Worm (Caenorhabditis elegans) whole organism, L3 larva: ENCODE data around the gene par-4.

Source experiments
- R02D3.7 ChIP-seq: fragments of 150-350 bp; optimal IDR thresholded peaks from 2 replicates; lab custom pipeline; 2014; ENCODE audit warnings: missing biosample characterization, missing genetic modification characterization
- aly-2 ChIP-seq: fragments of 150-350 bp; optimal IDR thresholded peaks from 2 replicates; lab custom pipeline; 2014; ENCODE audit warnings: missing biosample characterization, missing genetic modification characterization
- ceh-16 ChIP-seq: sonication (generic microtip); optimal IDR thresholded peaks from 2 replicates; lab custom pipeline; 2017; ENCODE audit warnings: missing biosample characterization, missing genetic modification characterization
- ceh-28 ChIP-seq: fragments of 150-350 bp; optimal IDR thresholded peaks from 2 replicates; lab custom pipeline; 2014; ENCODE audit warnings: missing biosample characterization, missing genetic modification reagents, missing genetic modification characterization
- ceh-82 ChIP-seq: fragments of 150-350 bp; optimal IDR thresholded peaks from 2 replicates; lab custom pipeline; 2014; ENCODE audit warnings: missing biosample characterization, missing genetic modification characterization
- ceh-9 ChIP-seq: sonication (generic microtip); optimal IDR thresholded peaks from 2 replicates; lab custom pipeline; 2018; ENCODE audit warnings: missing biosample characterization, missing genetic modification characterization
- daf-12 ChIP-seq: fragments of 150-350 bp; optimal IDR thresholded peaks from 2 replicates; lab custom pipeline; 2014; ENCODE audit warnings: missing biosample characterization, missing genetic modification reagents, missing genetic modification characterization
- egl-27 ChIP-seq: sonication (generic microtip); optimal IDR thresholded peaks from 4 replicates; lab custom pipeline; 2017; ENCODE audit warnings: missing biosample characterization, missing genetic modification reagents, missing genetic modification characterization
- elt-2 ChIP-seq: sonication (generic microtip); optimal IDR thresholded peaks from 2 replicates; lab custom pipeline; 2016; ENCODE audit warnings: missing genetic modification reagents, mild to moderate bottlenecking, missing genetic modification characterization, missing compliant biosample characterization
- elt-3 ChIP-seq, 3 experiments: fragments of 150-350 bp in 1 of 3; sonication (generic microtip) in 2 of 3; optimal IDR thresholded peaks; 2 replicates in 2 of 3; 4 replicates in 1 of 3; lab custom pipeline; 2014 to 2017; ENCODE audit warnings: missing biosample characterization in 3 of 3, missing genetic modification characterization in 3 of 3
- eor-1 ChIP-seq, 2 experiments: fragments of 150-350 bp; optimal IDR thresholded peaks; 2 replicates each; lab custom pipeline; 2014 to 2018; ENCODE audit warnings: missing biosample characterization in 2 of 2, missing genetic modification characterization in 2 of 2
- fkh-10 ChIP-seq: sonication (generic microtip); optimal IDR thresholded peaks from 2 replicates; lab custom pipeline; 2017; ENCODE audit warnings: missing biosample characterization, missing genetic modification reagents, missing genetic modification characterization
- fkh-2 ChIP-seq: fragments of 150-350 bp; optimal IDR thresholded peaks from 2 replicates; lab custom pipeline; 2014; ENCODE audit warnings: missing biosample characterization, missing genetic modification reagents, missing genetic modification characterization
- fos-1 ChIP-seq: fragments of 150-350 bp; optimal IDR thresholded peaks from 2 replicates; lab custom pipeline; 2014; ENCODE audit warnings: missing biosample characterization, missing genetic modification characterization
- hmg-11 ChIP-seq: sonication (generic microtip); optimal IDR thresholded peaks from 2 replicates; lab custom pipeline; 2016; ENCODE audit warnings: missing genetic modification characterization, missing compliant biosample characterization
- lin-15B ChIP-seq: fragments of 150-350 bp; optimal IDR thresholded peaks from 2 replicates; lab custom pipeline; 2014; ENCODE audit warnings: missing biosample characterization, missing genetic modification characterization
- lin-39 ChIP-seq: fragments of 150-350 bp; optimal IDR thresholded peaks from 2 replicates; lab custom pipeline; 2018; ENCODE audit warnings: missing biosample characterization, missing genetic modification reagents, missing genetic modification characterization
- lsy-12 ChIP-seq: sonication (generic microtip); optimal IDR thresholded peaks from 2 replicates; lab custom pipeline; 2016; ENCODE audit warnings: mild to moderate bottlenecking, missing genetic modification characterization, missing compliant biosample characterization
- mdl-1 ChIP-seq: fragments of 150-350 bp; optimal IDR thresholded peaks from 2 replicates; lab custom pipeline; 2014; ENCODE audit warnings: missing biosample characterization, missing genetic modification characterization
- nfya-1 ChIP-seq: sonication (generic microtip); optimal IDR thresholded peaks from 2 replicates; lab custom pipeline; 2017; ENCODE audit warnings: missing genetic modification characterization, mild to moderate bottlenecking, missing compliant biosample characterization, antibody characterized with exemption, moderate library complexity; ENCODE audit not compliant: insufficient read depth
- nhr-11 ChIP-seq: fragments of 150-350 bp; optimal IDR thresholded peaks from 2 replicates; lab custom pipeline; 2014; ENCODE audit warnings: missing biosample characterization, missing genetic modification characterization
- nhr-12 ChIP-seq: fragments of 150-350 bp; optimal IDR thresholded peaks from 2 replicates; lab custom pipeline; 2014; ENCODE audit warnings: missing biosample characterization, missing genetic modification characterization
- nhr-23 ChIP-seq: fragments of 150-350 bp; optimal IDR thresholded peaks from 2 replicates; lab custom pipeline; 2014; ENCODE audit warnings: missing biosample characterization, missing genetic modification reagents, missing genetic modification characterization
- nhr-25 ChIP-seq: sonication (generic microtip); optimal IDR thresholded peaks from 2 replicates; lab custom pipeline; 2017; ENCODE audit warnings: missing biosample characterization, missing genetic modification characterization
- nhr-43 ChIP-seq: sonication (generic microtip); optimal IDR thresholded peaks from 2 replicates; lab custom pipeline; 2016; ENCODE audit warnings: mild to moderate bottlenecking, missing genetic modification characterization, missing compliant biosample characterization; ENCODE audit not compliant: poor library complexity, severe bottlenecking
- nhr-76 ChIP-seq: fragments of 150-350 bp; sonication (generic microtip); optimal IDR thresholded peaks from 5 replicates; lab custom pipeline; 2014; ENCODE audit warnings: missing biosample characterization, missing genetic modification characterization
- nhr-77 ChIP-seq: fragments of 150-350 bp; optimal IDR thresholded peaks from 2 replicates; lab custom pipeline; 2014; ENCODE audit warnings: missing biosample characterization, missing genetic modification characterization
- pha-4 ChIP-seq: fragments of 150-350 bp; optimal IDR thresholded peaks from 2 replicates; lab custom pipeline; 2014; ENCODE audit warnings: missing biosample characterization, missing genetic modification reagents, missing genetic modification characterization
- pqm-1 ChIP-seq: fragments of 150-350 bp; optimal IDR thresholded peaks from 2 replicates; lab custom pipeline; 2017; ENCODE audit warnings: missing biosample characterization, missing genetic modification characterization, inconsistent platforms
- sea-2 ChIP-seq: fragments of 150-350 bp; sonication (generic microtip); optimal IDR thresholded peaks from 4 replicates; lab custom pipeline; 2014; ENCODE audit warnings: missing biosample characterization, missing genetic modification reagents, missing genetic modification characterization
- skn-1 ChIP-seq: fragments of 150-350 bp; optimal IDR thresholded peaks from 2 replicates; lab custom pipeline; 2014; ENCODE audit warnings: missing biosample characterization, missing genetic modification characterization
- snpc-4 ChIP-seq: fragments of 150-350 bp; optimal IDR thresholded peaks from 2 replicates; lab custom pipeline; 2014; ENCODE audit warnings: missing biosample characterization, missing genetic modification characterization
- unc-39 ChIP-seq: sonication (generic microtip); optimal IDR thresholded peaks from 4 replicates; lab custom pipeline; 2017; ENCODE audit warnings: missing biosample characterization, missing genetic modification characterization
- zag-1 ChIP-seq: fragments of 150-350 bp; optimal IDR thresholded peaks from 2 replicates; lab custom pipeline; 2014; ENCODE audit warnings: missing biosample characterization, missing genetic modification characterization
- ztf-11 ChIP-seq: fragments of 150-350 bp; optimal IDR thresholded peaks from 2 replicates; lab custom pipeline; 2014; ENCODE audit warnings: missing biosample characterization, missing genetic modification characterization
- ztf-4 ChIP-seq: fragments of 150-350 bp; optimal IDR thresholded peaks from 2 replicates; lab custom pipeline; 2014; ENCODE audit warnings: missing biosample characterization, missing genetic modification characterization

par-4 gene

DNA sequence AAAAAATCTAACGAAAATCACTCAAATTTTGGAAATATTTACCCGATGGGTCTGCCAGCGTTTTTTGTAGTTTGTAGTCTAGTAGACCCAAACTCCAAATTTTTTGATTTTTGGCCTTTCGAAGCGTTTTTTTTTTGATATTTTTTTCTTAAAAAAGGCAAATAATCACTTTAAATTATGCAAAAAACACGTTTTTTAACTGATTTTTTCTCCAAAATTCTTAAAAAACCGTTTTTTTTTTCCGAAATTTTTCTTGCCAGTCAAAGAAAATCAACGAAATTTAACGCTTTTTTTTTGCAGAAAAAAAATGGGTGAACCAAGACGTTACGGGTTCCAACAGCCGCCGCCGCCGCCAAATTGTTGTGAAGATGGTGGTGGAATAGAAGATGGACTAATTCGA, 9.5 kb downstream of the par-4 start, which contains the start of gene Y37H2A.1:
Y37H2A.1 (plus strand) TSS at position 301 of the 400 bp plus-strand sequence.
- TF ChIP-seq aly-2 (tag; lab: Kevin White, UChicago), result no peak
- no peak for TF ChIP-seq nhr-76 (tag; lab: Kevin White, UChicago)
- no peak for TF ChIP-seq ztf-11

DNA sequence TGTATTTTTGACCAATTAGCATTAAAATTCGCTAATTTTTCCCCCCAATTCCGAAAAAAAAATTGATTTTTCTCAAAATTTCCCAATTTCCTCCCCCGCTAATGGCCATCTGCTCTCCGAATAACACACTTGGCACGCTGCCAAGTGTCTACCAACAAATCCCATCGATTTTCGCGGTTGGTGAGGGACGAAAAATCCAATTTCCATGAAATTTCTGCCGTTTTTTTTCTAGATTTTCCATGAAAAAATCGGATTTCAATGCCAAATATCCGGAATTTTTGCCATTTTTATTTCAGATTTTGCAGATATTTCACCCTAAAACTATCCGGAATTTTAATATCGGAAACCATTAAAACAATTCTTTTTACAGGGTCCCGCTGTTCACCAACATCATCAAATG, 11.0 kb downstream of the par-4 start:
- no peak for TF ChIP-seq ceh-28 (tag; lab: Kevin White, UChicago)
- no peak for TF ChIP-seq mdl-1 (tag; lab: Kevin White, UChicago)
- no peak for TF ChIP-seq nhr-76 (tag; lab: Kevin White, UChicago)
- TF ChIP-seq skn-1, result no peak
- TF ChIP-seq ceh-16 (tag; lab: Kevin White, UChicago), result no peak
- no peak for TF ChIP-seq pha-4 (tag; lab: Kevin White, UChicago)
- no peak for TF ChIP-seq ztf-4
- TF ChIP-seq sea-2 (GFP tag; lab: Kevin White, UChicago), result no peak
- TF ChIP-seq nhr-23 (tag; lab: Kevin White, UChicago), result no peak
- no peak for TF ChIP-seq ztf-11
- no peak for TF ChIP-seq lsy-12 (tag; lab: Kevin White, UChicago)
- no peak for TF ChIP-seq R02D3.7
- no peak for TF ChIP-seq fkh-2 (tag; lab: Kevin White, UChicago)
- TF ChIP-seq nhr-43 (tag; lab: Kevin White, UChicago), result no peak
- TF ChIP-seq elt-2 (tag; lab: Kevin White, UChicago), result no peak
- no peak for TF ChIP-seq eor-1 (tag; optimal IDR thresholded peaks at IDR 0.05; lab: Kevin White, UChicago)

DNA sequence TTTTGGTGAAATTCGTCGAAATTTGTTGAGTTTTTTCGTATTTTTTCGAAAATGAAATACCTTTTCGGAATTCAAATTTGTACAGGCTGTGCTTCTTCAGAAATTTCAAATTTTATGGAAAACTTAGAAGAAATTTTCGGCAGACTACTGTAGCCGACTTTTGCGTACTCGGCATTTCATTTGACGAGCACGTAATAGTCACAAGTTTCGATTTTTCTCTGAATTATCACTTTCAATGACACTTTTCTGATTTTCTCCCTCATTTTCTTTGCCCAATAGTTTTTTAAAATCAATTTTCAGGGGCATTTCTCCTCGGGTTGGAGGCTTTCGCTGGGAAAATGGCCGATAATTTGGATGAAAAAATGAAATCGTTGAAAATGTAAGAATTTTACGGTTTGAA, 25.2 kb downstream of the par-4 start, which contains the start of gene fbxa-107:
fbxa-107 (plus strand) TSS at position 301 of the 400 bp plus-strand sequence.
- TF ChIP-seq eor-1 (tag; optimal IDR thresholded peaks at IDR 0.05; lab: Kevin White, UChicago) (no peak), pqm-1 (tag; lab: Kevin White, UChicago) (no peak), ceh-9 (tag; lab: Kevin White, UChicago) (no peak), nhr-12 (tag; lab: Kevin White, UChicago) (no peak), lin-39 (tag; lab: Kevin White, UChicago) (no peak), elt-2 (tag; lab: Kevin White, UChicago) (no peak), fos-1 (tag; lab: Kevin White, UChicago) (no peak), fkh-2 (tag; lab: Kevin White, UChicago) (no peak), nhr-11 (no peak), hmg-11 (tag; lab: Kevin White, UChicago) (no peak), zag-1 (tag; lab: Kevin White, UChicago) (no peak), nhr-23 (tag; lab: Kevin White, UChicago) (no peak)

DNA sequence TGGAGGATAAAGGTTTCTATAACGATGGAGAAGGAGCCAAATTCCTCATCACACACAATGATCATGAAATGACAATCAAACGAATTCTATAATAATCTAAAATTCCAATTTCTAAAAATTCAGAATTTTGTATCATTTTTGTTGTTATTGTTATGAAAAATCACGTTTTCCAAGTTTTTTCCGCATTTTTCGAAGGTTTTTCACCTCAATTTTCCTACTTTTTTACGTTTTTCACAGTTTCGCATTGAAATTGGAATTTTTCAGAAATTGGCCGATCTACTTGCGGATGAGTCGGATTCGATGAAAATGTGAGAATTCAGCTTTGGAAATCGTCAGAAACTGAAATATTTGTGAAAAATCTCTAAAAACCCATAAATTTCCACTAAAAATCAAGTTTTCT, 26.6 kb downstream of the par-4 start, which contains the start of gene fbxa-210:
fbxa-210 (plus strand) TSS at position 301 of the 400 bp plus-strand sequence.
- TF ChIP-seq ceh-16 (tag; lab: Kevin White, UChicago) (no peak), elt-2 (tag; lab: Kevin White, UChicago) (no peak)

ce11 chrV:18127192-18127591, 28.7 kb downstream of the par-4 start, which contains the start of gene fbxa-211:
TSS of gene fbxa-211 (plus strand) at chrV:18127519.
- TF ChIP-seq unc-39 (tag; lab: Kevin White, UChicago) (no peak), lin-39 (tag; lab: Kevin White, UChicago) (no peak), egl-27 (tag; lab: Kevin White, UChicago) (no peak), zag-1 (tag; lab: Kevin White, UChicago) (no peak), fkh-10 (GFP tag; lab: Kevin White, UChicago) (no peak), pqm-1 (tag; lab: Kevin White, UChicago) (no peak), nhr-76 (tag; lab: Kevin White, UChicago) (no peak), R02D3.7 (no peak), nfya-1 (tag; lab: Kevin White, UChicago) (no peak), fkh-2 (tag; lab: Kevin White, UChicago) (no peak), nhr-25 (tag; lab: Kevin White, UChicago) (no peak), ceh-9 (tag; lab: Kevin White, UChicago) (no peak), elt-3 (tag; optimal IDR thresholded peaks at IDR 0.05; lab: Kevin White, UChicago) (no peak), nhr-11 (no peak), snpc-4 (no peak), daf-12 (tag; lab: Kevin White, UChicago) (no peak), lin-15B (tag; lab: Kevin White, UChicago) (no peak), eor-1 (tag; optimal IDR thresholded peaks at IDR 0.05; lab: Kevin White, UChicago) (no peak), ceh-82 (tag; lab: Kevin White, UChicago) (no peak), nhr-77 (tag; lab: Kevin White, UChicago) (no peak)
